Worm (Caenorhabditis elegans) whole organism, L4 larva: ENCODE measurements around the gene F41B5.12.

ENCODE experiments used
- D1046.2 ChIP-seq: fragments of 200-800 bp; sonication (Bioruptor generic); IDR thresholded peaks from 2 replicates; pipeline ENCODE4 v1.3.6; 2022; ENCODE audit warnings: missing genetic modification characterization, missing compliant biosample characterization
- R02D3.7 ChIP-seq: fragments of 150-350 bp; sonication (generic microtip); optimal IDR thresholded peaks from 3 replicates; lab custom pipeline; 2014; ENCODE audit warnings: missing biosample characterization, missing genetic modification characterization
- T26A8.4 ChIP-seq: fragments of 200-800 bp; sonication (Bioruptor generic); IDR thresholded peaks from 2 replicates; pipeline ENCODE4 v1.3.6; 2022; ENCODE audit warnings: missing genetic modification characterization, missing compliant biosample characterization
- Y48G9A.11 ChIP-seq: fragments of 200-800 bp; sonication (Bioruptor generic); IDR thresholded peaks from 2 replicates; pipeline ENCODE4 v1.3.6; 2022; ENCODE audit warnings: missing genetic modification reagents, missing genetic modification characterization, missing compliant biosample characterization
- Y75B8A.6 ChIP-seq: fragments of 200-800 bp; sonication (Bioruptor generic); IDR thresholded peaks from 2 replicates; pipeline ENCODE4 v1.3.6; 2022; ENCODE audit warnings: missing genetic modification reagents, missing genetic modification characterization, missing compliant biosample characterization
- ZK337.2 ChIP-seq: fragments of 200-800 bp; sonication (Bioruptor generic); IDR thresholded peaks from 2 replicates; pipeline ENCODE4 v1.3.6; 2022; ENCODE audit warnings: missing genetic modification reagents, missing genetic modification characterization, missing compliant biosample characterization
- aha-1 ChIP-seq: fragments of 150-350 bp; peaks from one replicate; lab custom pipeline; 2014; ENCODE audit warnings: missing biosample characterization, missing genetic modification characterization
- arid-1 ChIP-seq: fragments of 200-800 bp; sonication (Bioruptor generic); conservative IDR thresholded peaks from 2 replicates; pipeline ENCODE4 v1.3.6; 2022; ENCODE audit warnings: missing genetic modification reagents, missing genetic modification characterization, missing compliant biosample characterization
- ceh-20 ChIP-seq: fragments of 200-800 bp; sonication (Bioruptor generic); IDR thresholded peaks from 2 replicates; pipeline ENCODE4 v1.3.6; 2022; ENCODE audit warnings: missing genetic modification reagents, missing genetic modification characterization, missing compliant biosample characterization
- ceh-32 ChIP-seq: sonication (generic microtip); optimal IDR thresholded peaks from 2 replicates; lab custom pipeline; 2016; ENCODE audit warnings: mild to moderate bottlenecking, missing genetic modification characterization, missing compliant biosample characterization; ENCODE audit not compliant: poor library complexity
- ceh-82 ChIP-seq: sonication (generic microtip); optimal IDR thresholded peaks from 2 replicates; lab custom pipeline; 2017; ENCODE audit warnings: missing biosample characterization, missing genetic modification characterization
- ces-1 ChIP-seq: fragments of 150-350 bp; sonication (generic microtip); optimal IDR thresholded peaks from 4 replicates; lab custom pipeline; 2014; ENCODE audit warnings: missing biosample characterization, missing genetic modification reagents, missing genetic modification characterization
- daf-16 ChIP-seq, 3 experiments: sonication (generic microtip); optimal IDR thresholded peaks; 2 replicates each; lab custom pipeline; 2016 to 2017; ENCODE audit warnings: missing genetic modification characterization in 3 of 3, missing genetic modification reagents in 3 of 3, mild to moderate bottlenecking in 2 of 3, missing compliant biosample characterization in 2 of 3, missing biosample characterization in 1 of 3, moderate library complexity in 1 of 3
- dmd-6 ChIP-seq: fragments of 200-800 bp; sonication (Bioruptor generic); IDR thresholded peaks from 2 replicates; pipeline ENCODE4 v1.3.6; 2022; ENCODE audit warnings: missing genetic modification reagents, missing genetic modification characterization, missing compliant biosample characterization
- dpl-1 ChIP-seq: fragments of 150-350 bp; optimal IDR thresholded peaks from 2 replicates; lab custom pipeline; 2014; ENCODE audit warnings: missing biosample characterization, missing genetic modification reagents, missing genetic modification characterization
- dve-1 ChIP-seq: sonication (generic microtip); optimal IDR thresholded peaks from 2 replicates; lab custom pipeline; 2017; ENCODE audit warnings: antibody characterized with exemption, mild to moderate bottlenecking, missing genetic modification characterization, missing compliant biosample characterization; ENCODE audit not compliant: insufficient read depth
- egl-43 ChIP-seq: fragments of 200-800 bp; sonication (Bioruptor generic); IDR thresholded peaks from 2 replicates; pipeline ENCODE4 v1.3.6; 2022; ENCODE audit warnings: missing genetic modification reagents, missing genetic modification characterization, missing compliant biosample characterization
- fos-1 ChIP-seq: fragments of 150-350 bp; optimal IDR thresholded peaks from 2 replicates; lab custom pipeline; 2014; ENCODE audit warnings: missing biosample characterization, missing genetic modification characterization
- hlh-30 ChIP-seq: sonication (generic microtip); optimal IDR thresholded peaks from 2 replicates; lab custom pipeline; 2017; ENCODE audit warnings: antibody characterized with exemption, mild to moderate bottlenecking, missing genetic modification characterization, missing compliant biosample characterization; ENCODE audit not compliant: insufficient read depth
- hmg-1.1 ChIP-seq: fragments of 200-800 bp; sonication (Bioruptor generic); IDR thresholded peaks from 2 replicates; pipeline ENCODE4 v1.3.6; 2022; ENCODE audit warnings: missing genetic modification reagents, missing genetic modification characterization, missing compliant biosample characterization
- jun-1 ChIP-seq: fragments of 150-350 bp; optimal IDR thresholded peaks from 2 replicates; lab custom pipeline; 2014; ENCODE audit warnings: missing biosample characterization, missing genetic modification reagents, missing genetic modification characterization
- lin-1 ChIP-seq: fragments of 200-800 bp; sonication (Bioruptor generic); IDR thresholded peaks from 2 replicates; pipeline ENCODE4 v1.3.6; 2022; ENCODE audit warnings: missing genetic modification reagents, missing genetic modification characterization, missing compliant biosample characterization
- lin-13 ChIP-seq: fragments of 150-350 bp; optimal IDR thresholded peaks from 2 replicates; lab custom pipeline; 2014; ENCODE audit warnings: missing biosample characterization, missing genetic modification reagents, missing genetic modification characterization
- lin-15B ChIP-seq: fragments of 150-350 bp; sonication (generic microtip); optimal IDR thresholded peaks from 3 replicates; lab custom pipeline; 2014; ENCODE audit warnings: missing biosample characterization, missing genetic modification characterization
- madf-9 ChIP-seq: fragments of 200-800 bp; sonication (Bioruptor generic); conservative IDR thresholded peaks from 2 replicates; pipeline ENCODE4 v1.3.6; 2022; ENCODE audit warnings: missing genetic modification reagents, missing genetic modification characterization, missing compliant biosample characterization
- mxl-2 ChIP-seq: fragments of 200-800 bp; sonication (Bioruptor generic); conservative IDR thresholded peaks from 2 replicates; pipeline ENCODE4 v1.3.6; 2022; ENCODE audit warnings: missing genetic modification reagents, missing genetic modification characterization, missing compliant biosample characterization
- nhr-10 ChIP-seq: fragments of 150-350 bp; optimal IDR thresholded peaks from 2 replicates; lab custom pipeline; 2014; ENCODE audit warnings: missing biosample characterization, missing genetic modification characterization
- nhr-28 ChIP-seq: fragments of 150-350 bp; optimal IDR thresholded peaks from 2 replicates; lab custom pipeline; 2014; ENCODE audit warnings: missing biosample characterization, missing genetic modification characterization
- nhr-76 ChIP-seq: fragments of 150-350 bp; optimal IDR thresholded peaks from 2 replicates; lab custom pipeline; 2014; ENCODE audit warnings: missing biosample characterization, missing genetic modification characterization
- pha-4 ChIP-seq, 2 experiments: fragments of 150-350 bp in 1 of 2; fragments of 200-800 bp in 1 of 2; sonication (Bioruptor generic) in 1 of 2; IDR thresholded peaks in 1 of 2; optimal IDR thresholded peaks in 1 of 2; 2 replicates each; pipeline versions ENCODE4 v1.3.6 to Lab custom; 2014 to 2022; ENCODE audit warnings: missing genetic modification characterization in 2 of 2, missing genetic modification reagents in 2 of 2, missing biosample characterization in 1 of 2, missing compliant biosample characterization in 1 of 2
- php-3 ChIP-seq: fragments of 200-800 bp; sonication (Bioruptor generic); IDR thresholded peaks from 2 replicates; pipeline ENCODE4 v1.3.6; 2022; ENCODE audit warnings: missing genetic modification reagents, missing genetic modification characterization, missing compliant biosample characterization
- rbr-2 ChIP-seq: sonication (generic microtip); optimal IDR thresholded peaks from 2 replicates; lab custom pipeline; 2016; ENCODE audit warnings: missing genotype, missing genetic modification characterization, missing compliant biosample characterization
- sdz-12 ChIP-seq: fragments of 200-800 bp; sonication (Bioruptor generic); optimal IDR thresholded peaks from 2 replicates; lab custom pipeline; 2018; ENCODE audit warnings: mild to moderate bottlenecking, missing genetic modification characterization, missing compliant biosample characterization
- set-16 ChIP-seq: fragments of 200-800 bp; sonication (Bioruptor generic); IDR thresholded peaks from 2 replicates; pipeline ENCODE4 v1.3.6; 2022; ENCODE audit warnings: missing genetic modification reagents, missing genetic modification characterization, missing compliant biosample characterization
- snpc-1.2 ChIP-seq: fragments of 200-800 bp; sonication (Bioruptor generic); IDR thresholded peaks from 2 replicates; pipeline ENCODE4 v1.3.6; 2022; ENCODE audit warnings: missing genetic modification reagents, missing genetic modification characterization, missing compliant biosample characterization
- unc-39 ChIP-seq: sonication (generic microtip); optimal IDR thresholded peaks from 2 replicates; lab custom pipeline; 2017; ENCODE audit warnings: missing biosample characterization, missing genetic modification characterization
- unc-62 ChIP-seq, 3 experiments: fragments of 150-350 bp in 1 of 3; sonication (generic microtip); optimal IDR thresholded peaks in 2 of 3; peaks in 1 of 3; 1 replicate in 1 of 3; 2 replicates in 2 of 3; lab custom pipeline; 2014 to 2017; ENCODE audit warnings: missing biosample characterization in 3 of 3, missing genetic modification characterization in 3 of 3, missing genetic modification reagents in 3 of 3, missing genotype in 1 of 3
- zfp-3 ChIP-seq: fragments of 200-800 bp; sonication (Bioruptor generic); conservative IDR thresholded peaks from 2 replicates; pipeline ENCODE4 v1.3.6; 2022; ENCODE audit warnings: missing genetic modification reagents, missing genetic modification characterization, missing compliant biosample characterization
- ztf-7 ChIP-seq: fragments of 150-350 bp; optimal IDR thresholded peaks from 2 replicates; lab custom pipeline; 2014; ENCODE audit warnings: missing biosample characterization, missing genetic modification characterization

The F41B5.12 gene

DNA sequence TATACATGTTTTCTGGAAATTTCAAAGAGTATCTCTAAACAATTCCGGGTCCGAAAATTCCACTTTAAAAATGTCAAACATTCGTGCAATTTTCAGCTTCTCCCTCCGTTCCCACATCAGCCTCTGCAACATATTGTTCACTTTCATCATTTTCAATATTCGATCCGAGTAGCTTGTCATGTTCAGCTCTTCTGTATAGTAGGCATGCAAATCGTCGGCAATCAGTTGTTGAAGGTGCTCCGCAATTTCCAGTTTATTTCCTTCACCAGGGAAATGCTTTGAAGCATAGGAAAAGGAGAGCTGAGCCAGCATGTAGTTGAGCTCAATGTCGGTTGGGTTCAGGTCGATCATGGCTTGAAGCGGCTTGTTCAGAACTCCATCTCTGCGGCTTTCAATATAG lies 4.2 kb downstream of the F41B5.12 start:
- TF ChIP-seq aha-1 (tag; lab: Kevin White, UChicago): peak; percentile 38
- TF ChIP-seq unc-62 (GFP tag; optimal IDR thresholded peaks at IDR 0.05 in 1 of 2; lab: Kevin White, UChicago): peak in 1 of 2 experiments; percentile 59
- no peak for TF ChIP-seq unc-62 (tag; optimal IDR thresholded peaks at IDR 0.05; lab: Kevin White, UChicago)
- no peak for TF ChIP-seq pha-4 (GFP tag; IDR thresholded peaks at IDR 0.05; lab: Robert Waterston, UW)
- TF ChIP-seq pha-4 (tag; optimal IDR thresholded peaks at IDR 0.05; lab: Kevin White, UChicago): no peak
- no peak for TF ChIP-seq jun-1 (tag; lab: Kevin White, UChicago)
- TF ChIP-seq nhr-10 (tag; lab: Kevin White, UChicago): no peak

DNA sequence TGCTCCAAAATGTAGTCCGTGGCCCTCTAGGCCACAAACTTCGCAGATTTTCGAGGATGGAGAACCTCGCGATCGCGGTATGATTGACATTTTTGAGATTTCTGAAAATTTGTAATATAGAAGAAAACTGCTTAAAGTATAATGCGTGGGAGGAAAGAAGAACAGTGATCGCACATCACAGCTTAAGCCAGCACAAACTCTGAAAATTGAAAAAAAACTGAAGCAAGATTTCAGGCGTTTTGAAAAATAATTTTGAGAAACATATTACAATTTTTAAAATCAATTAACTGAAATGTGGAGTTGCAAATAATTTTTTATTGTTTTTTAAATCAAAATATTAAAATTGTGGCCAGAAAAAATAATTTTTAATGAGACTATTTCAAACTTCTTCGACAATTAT lies 6.2 kb downstream of the F41B5.12 start, which contains the start of gene nhr-275:
Gene nhr-275, minus strand, starts transcription at position 101 of the 400 bp plus-strand sequence.
- TF ChIP-seq ceh-32 (no peak), Y75B8A.6 (GFP tag; lab: Robert Waterston, UW) (no peak), R02D3.7 (no peak), egl-43 (GFP tag; lab: Robert Waterston, UW) (no peak), ces-1 (GFP tag; lab: Kevin White, UChicago) (no peak), lin-15B (tag; lab: Kevin White, UChicago) (no peak), rbr-2 (tag; lab: Kevin White, UChicago) (no peak)

DNA sequence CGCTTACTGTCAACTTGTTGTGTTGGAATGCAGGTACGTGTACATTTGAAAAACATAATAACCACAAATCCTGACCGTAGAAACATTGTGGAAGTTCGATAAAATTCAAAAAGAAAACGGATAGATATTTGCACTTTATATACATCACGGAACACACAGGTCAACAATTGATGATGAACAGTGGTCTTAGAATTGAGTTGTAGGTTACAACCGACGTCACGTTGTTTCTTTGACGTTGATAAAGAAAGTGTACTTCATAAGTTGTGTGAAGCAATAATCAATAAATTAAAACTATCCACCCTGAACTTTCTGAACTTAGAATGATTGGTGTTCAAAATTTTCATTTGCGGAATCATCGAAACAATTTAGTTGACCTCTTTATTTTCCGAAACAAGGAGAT lies 11.0 kb downstream of the F41B5.12 start, which contains the start of gene Y5H2A.1:
Gene Y5H2A.1, minus strand, starts transcription at position 101 of the 400 bp plus-strand sequence.
- TF ChIP-seq zfp-3 (GFP tag; lab: Robert Waterston, UW) (no peak), Y75B8A.6 (GFP tag; lab: Robert Waterston, UW) (no peak), fos-1 (no peak), nhr-28 (no peak), jun-1 (tag; lab: Kevin White, UChicago) (no peak)

DNA sequence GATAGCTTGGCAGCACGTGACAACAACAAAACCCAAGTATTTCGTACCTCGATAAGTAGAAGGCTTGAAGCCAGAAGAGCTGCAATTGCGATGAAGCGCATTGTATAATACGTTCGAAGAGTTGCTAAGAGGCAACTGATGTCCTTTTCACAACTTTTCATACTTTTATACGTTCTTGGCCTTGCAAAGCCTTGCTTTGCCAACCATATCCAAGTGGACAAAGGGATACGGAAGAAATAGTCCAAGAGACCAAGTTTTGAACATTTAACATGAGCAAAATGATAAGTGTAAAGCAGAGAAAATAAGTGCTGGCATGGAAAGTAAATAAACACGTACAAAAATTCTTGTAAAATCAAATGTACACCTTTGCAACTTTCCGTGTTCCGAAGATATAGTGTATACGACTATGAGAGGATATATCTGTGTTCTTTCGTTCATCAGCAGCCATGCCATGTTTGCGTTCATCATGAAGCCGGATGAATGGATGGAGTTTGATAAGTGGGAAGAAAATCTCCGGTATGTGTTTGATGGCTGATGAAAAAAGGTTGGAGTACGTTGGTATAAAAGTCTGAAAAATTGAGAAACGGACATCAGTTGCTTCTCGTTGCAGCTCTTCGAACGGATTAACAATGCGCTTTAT lies 13.6 kb downstream of the F41B5.12 start, which contains the start of the genes Y5H2A.4 and abu-4:
Gene Y5H2A.4, minus strand, starts transcription at position 101 of the 640 bp plus-strand sequence.
Gene abu-4, plus strand, starts transcription at position 590 of the 640 bp plus-strand sequence.
- TF ChIP-seq unc-62 (GFP tag; optimal IDR thresholded peaks at IDR 0.05 in 1 of 2; lab: Kevin White, UChicago) (peak in 1 of 2 experiments; percentile 86), unc-62 (tag; optimal IDR thresholded peaks at IDR 0.05; lab: Kevin White, UChicago) (no peak), T26A8.4 (GFP tag; lab: Robert Waterston, UW) (no peak), dmd-6 (no peak)

DNA sequence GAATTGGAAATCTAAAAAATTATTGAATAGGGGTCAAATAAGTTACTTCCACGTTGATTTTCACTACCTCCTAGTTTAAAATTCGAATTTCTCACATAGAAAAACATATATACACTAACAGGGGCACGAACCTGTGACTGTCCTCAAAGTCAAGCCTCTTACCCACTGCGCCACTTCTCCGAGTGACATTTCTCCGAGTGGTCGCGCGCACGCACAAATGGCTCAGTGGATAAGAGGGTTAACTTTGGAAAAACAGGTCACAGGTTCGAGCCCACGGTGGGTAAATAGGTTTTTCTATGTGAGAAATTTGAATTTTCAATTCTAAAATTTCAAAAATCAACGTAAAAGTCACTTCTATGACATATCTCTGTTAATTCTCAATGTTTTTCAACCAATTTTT lies 16.5 kb downstream of the F41B5.12 start:
- TF ChIP-seq hmg-1.1 (GFP tag; lab: Robert Waterston, UW) (no peak), lin-13 (GFP tag; lab: Kevin White, UChicago) (peak; percentile 26), ztf-7 (tag; lab: Kevin White, UChicago) (no peak), Y48G9A.11 (GFP tag; lab: Robert Waterston, UW) (0 out of 2 replicates have a peak, but pooled peaks have one; percentile 43), hlh-30 (tag; lab: Kevin White, UChicago) (peak; percentile 34), dpl-1 (GFP tag; lab: Kevin White, UChicago) (no peak), arid-1 (no peak), php-3 (GFP tag; lab: Robert Waterston, UW) (no peak), sdz-12 (GFP tag; lab: Kevin White, UChicago) (no peak), mxl-2 (GFP tag; lab: Robert Waterston, UW) (no peak), ceh-82 (tag; lab: Kevin White, UChicago) (no peak), D1046.2 (GFP tag; lab: Robert Waterston, UW) (no peak), lin-1 (GFP tag; lab: Robert Waterston, UW) (no peak), snpc-1.2 (GFP tag; lab: Robert Waterston, UW) (no peak), daf-16 (GFP tag; optimal IDR thresholded peaks at IDR 0.05; lab: Kevin White, UChicago) (no peak), daf-16 (tag; optimal IDR thresholded peaks at IDR 0.05; lab: Kevin White, UChicago) (no peak), set-16 (GFP tag; lab: Robert Waterston, UW) (no peak), nhr-76 (tag; lab: Kevin White, UChicago) (no peak), lin-15B (tag; lab: Kevin White, UChicago) (no peak), nhr-10 (tag; lab: Kevin White, UChicago) (no peak), zfp-3 (GFP tag; lab: Robert Waterston, UW) (no peak), ZK337.2 (GFP tag; lab: Robert Waterston, UW) (no peak), nhr-28 (no peak), unc-39 (tag; lab: Kevin White, UChicago) (no peak), dve-1 (tag; lab: Kevin White, UChicago) (peak; percentile 3), ceh-20 (GFP tag; lab: Robert Waterston, UW) (no peak), madf-9 (GFP tag; lab: Robert Waterston, UW) (no peak)
